Worm (Caenorhabditis elegans): Measurements from ENCODE around the gene tra-2.

tra-2 gene

DNA sequence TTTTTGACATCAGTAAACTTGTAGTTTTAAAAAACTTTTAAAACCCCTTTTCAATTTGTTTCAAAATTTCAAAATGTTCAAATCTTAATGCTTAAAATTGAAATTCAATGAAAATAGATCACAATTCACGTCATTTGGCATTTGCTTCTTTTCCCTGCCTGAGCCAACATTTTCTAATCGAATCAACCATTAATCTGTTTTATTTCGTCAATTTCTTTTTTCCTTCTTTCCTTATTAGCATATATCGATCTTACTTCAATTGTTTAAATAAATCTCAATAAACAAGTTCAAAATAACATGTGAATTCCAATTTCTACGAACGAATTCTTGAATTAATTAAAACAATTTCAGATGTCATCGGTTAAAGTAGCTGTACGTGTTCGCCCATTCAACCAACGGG, 30.1 kb upstream of the tra-2 start:
- no peak for TF ChIP-seq nhr-43 (tag; optimal IDR thresholded peaks at IDR 0.05; ENCODE audit: poor library complexity, severe bottlenecking)
- TF ChIP-seq nhr-11 (tag; optimal IDR thresholded peaks at IDR 0.05), result no peak
- no peak for TF ChIP-seq snpc-4 (tag; optimal IDR thresholded peaks at IDR 0.05)
- TF ChIP-seq ztf-11 (tag; optimal IDR thresholded peaks at IDR 0.05), result no peak
- TF ChIP-seq fkh-10 (GFP tag; optimal IDR thresholded peaks at IDR 0.05), result no peak
- TF ChIP-seq ztf-4 (tag; optimal IDR thresholded peaks at IDR 0.05), result no peak

DNA sequence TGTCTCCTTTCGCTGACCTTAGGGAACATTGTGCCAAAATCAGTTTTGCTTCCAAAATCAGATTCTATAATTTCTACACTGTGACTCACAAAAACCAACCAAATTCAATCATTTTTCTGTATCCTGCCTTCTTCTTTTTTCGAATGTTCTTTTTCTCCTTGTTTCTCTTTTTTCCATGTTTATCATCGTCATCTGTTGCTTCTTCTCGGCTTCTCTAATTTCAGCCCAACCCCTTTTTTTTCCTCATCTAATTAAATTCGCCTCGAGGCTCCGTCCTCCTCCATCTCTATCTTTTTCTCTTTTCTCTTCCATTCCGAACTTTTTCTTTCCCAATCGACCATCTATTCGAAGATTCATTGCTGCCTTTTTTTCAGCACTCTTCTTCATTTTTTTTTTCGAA, 29.2 kb upstream of the tra-2 start, which contains the start of gene unc-104:
Gene unc-104, plus strand, starts transcription at position 311 of the 400 bp plus-strand sequence.
- TF ChIP-seq fkh-10 (GFP tag; optimal IDR thresholded peaks at IDR 0.05), result peak; percentile 87
- no peak for TF ChIP-seq snpc-4 (tag; optimal IDR thresholded peaks at IDR 0.05)
- TF ChIP-seq nfya-1 (tag; optimal IDR thresholded peaks at IDR 0.05; ENCODE audit: insufficient read depth), result peak; percentile 44

DNA sequence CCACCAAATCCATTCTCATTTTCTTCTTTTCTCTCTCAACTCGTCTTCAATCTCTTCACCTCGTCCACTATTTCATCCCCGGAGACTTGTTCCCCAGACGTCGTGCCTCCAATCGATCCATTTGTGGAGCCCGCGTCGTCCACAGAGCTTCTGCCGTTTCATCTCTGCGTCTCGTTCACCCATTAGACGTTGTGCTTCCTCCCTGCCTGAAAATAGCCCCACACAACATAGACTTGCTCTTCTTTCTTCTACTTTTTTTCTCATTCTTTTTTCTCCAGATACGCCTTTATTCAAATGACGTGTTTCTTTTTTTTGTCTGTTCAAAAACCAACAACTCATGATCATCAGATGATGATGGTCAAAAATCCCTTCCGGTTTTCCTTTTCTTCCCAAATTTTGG, 27.5 kb upstream of the tra-2 start:
- TF ChIP-seq nhr-12 (tag; optimal IDR thresholded peaks at IDR 0.05) (no peak), nfya-1 (tag; optimal IDR thresholded peaks at IDR 0.05; ENCODE audit: insufficient read depth) (peak; percentile 88), lsy-12 (tag; optimal IDR thresholded peaks at IDR 0.05) (peak; percentile 15), lin-39 (tag; optimal IDR thresholded peaks at IDR 0.05) (peak; percentile 60), fkh-10 (GFP tag; optimal IDR thresholded peaks at IDR 0.05) (peak; percentile 94), tbx-2 (tag; optimal IDR thresholded peaks at IDR 0.05) (no peak), pha-4 (tag; optimal IDR thresholded peaks at IDR 0.05) (no peak), unc-62 (GFP tag; optimal IDR thresholded peaks at IDR 0.05) (peak; percentile 12), hmg-11 (tag; optimal IDR thresholded peaks at IDR 0.05) (peak; percentile 11), ceh-28 (tag; optimal IDR thresholded peaks at IDR 0.05) (peak; percentile 18), lin-15B (tag; optimal IDR thresholded peaks at IDR 0.05) (peak; percentile 1), unc-39 (tag; optimal IDR thresholded peaks at IDR 0.05) (no peak), egl-5 (tag; optimal IDR thresholded peaks at IDR 0.05) (peak; percentile 36), daf-12 (tag; optimal IDR thresholded peaks at IDR 0.05) (no peak), aly-2 (tag; optimal IDR thresholded peaks at IDR 0.05) (no peak), nhr-23 (tag; optimal IDR thresholded peaks at IDR 0.05) (no peak)

DNA sequence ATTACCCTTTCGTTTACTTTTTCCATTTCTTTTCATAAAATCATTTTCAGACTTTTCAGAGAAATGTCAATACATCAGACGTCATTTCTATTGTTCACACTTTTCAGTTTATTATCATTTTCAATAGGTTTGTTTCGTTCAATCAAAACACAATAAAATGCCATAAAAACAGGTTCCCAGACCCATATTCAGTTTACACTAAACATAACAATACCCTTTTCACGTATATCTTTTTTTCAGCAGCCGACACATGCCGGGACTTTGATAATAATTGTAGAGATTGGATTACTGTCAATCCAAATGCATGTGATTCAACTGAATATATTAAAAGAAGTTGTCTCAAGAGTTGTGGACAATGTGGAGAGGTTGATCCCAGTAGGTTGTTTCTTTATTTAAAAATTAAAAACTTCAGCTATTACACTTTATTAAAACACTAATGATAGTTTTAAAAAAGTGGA, 24.4 kb upstream of the tra-2 start, which contains the start of gene C15F1.1:
Gene C15F1.1, plus strand, starts transcription at position 51 of the 458 bp plus-strand sequence.
- TF ChIP-seq elt-1 (tag; optimal IDR thresholded peaks at IDR 0.05) (no peak), nhr-11 (tag; optimal IDR thresholded peaks at IDR 0.05) (no peak), nhr-77 (tag; optimal IDR thresholded peaks at IDR 0.05) (no peak), unc-62 (GFP tag; optimal IDR thresholded peaks at IDR 0.05) (no peak), egl-5 (tag; optimal IDR thresholded peaks at IDR 0.05) (no peak), snpc-4 (tag; optimal IDR thresholded peaks at IDR 0.05) (peak; percentile 77), lin-39 (tag; optimal IDR thresholded peaks at IDR 0.05) (no peak)

DNA sequence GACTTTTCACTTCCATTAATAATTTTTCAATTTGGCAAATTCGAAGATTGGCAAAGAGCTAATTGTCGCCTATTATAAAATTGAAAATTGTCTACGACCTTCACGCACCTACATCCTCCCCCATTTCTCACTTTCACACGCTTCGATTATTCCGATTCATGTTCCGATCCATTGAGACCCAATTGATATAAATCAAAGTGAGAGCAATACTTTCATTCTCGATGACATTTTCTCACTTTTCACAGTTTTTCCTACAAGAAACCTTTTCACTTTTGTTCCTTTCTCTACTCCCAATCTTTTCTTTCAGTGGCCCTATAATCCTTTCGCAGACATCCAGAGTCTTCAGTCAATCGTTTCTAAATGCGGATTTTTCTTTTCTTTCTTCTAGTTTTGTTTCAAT, 14.2 kb upstream of the tra-2 start, which contains the start of gene C15F1.2:
Gene C15F1.2, plus strand, starts transcription at position 308 of the 400 bp plus-strand sequence.
- TF ChIP-seq nhr-76 (tag; optimal IDR thresholded peaks at IDR 0.05) (no peak), hmg-11 (tag; optimal IDR thresholded peaks at IDR 0.05) (no peak), skn-1 (tag; optimal IDR thresholded peaks at IDR 0.05) (no peak), nhr-25 (tag; optimal IDR thresholded peaks at IDR 0.05) (no peak), nfya-1 (tag; optimal IDR thresholded peaks at IDR 0.05; ENCODE audit: insufficient read depth) (no peak), ztf-4 (tag; optimal IDR thresholded peaks at IDR 0.05) (no peak), nhr-237 (tag; optimal IDR thresholded peaks at IDR 0.05) (no peak), mml-1 (tag; optimal IDR thresholded peaks at IDR 0.05) (no peak), ZK546.5 (tag; optimal IDR thresholded peaks at IDR 0.05) (no peak), fos-1 (tag; optimal IDR thresholded peaks at IDR 0.05) (no peak), R02D3.7 (tag; optimal IDR thresholded peaks at IDR 0.05) (no peak), nhr-77 (tag; optimal IDR thresholded peaks at IDR 0.05) (no peak), fkh-2 (tag; optimal IDR thresholded peaks at IDR 0.05) (no peak), ceh-9 (tag; optimal IDR thresholded peaks at IDR 0.05) (no peak), aly-2 (tag; optimal IDR thresholded peaks at IDR 0.05) (no peak), ceh-28 (tag; optimal IDR thresholded peaks at IDR 0.05) (no peak), unc-39 (tag; optimal IDR thresholded peaks at IDR 0.05) (no peak), nhr-28 (tag; optimal IDR thresholded peaks at IDR 0.05) (no peak), ztf-11 (tag; optimal IDR thresholded peaks at IDR 0.05) (no peak)

All from whole organism, L3 larva.